Worm (Caenorhabditis elegans): ENCODE results near the gene F53E2.2.

F53E2.2 gene

ce11 chrV:1474486-1475125 is at the start of gene F53E2.2, which contains the start of gene unc-60:
TSS of gene F53E2.2 (plus strand) at chrV:1475086.
TSS of gene unc-60 (plus strand) at chrV:1475086.
- TF ChIP-seq W03F9.2 (tag; optimal IDR thresholded peaks at IDR 0.05) (no peak), dao-5 (tag; optimal IDR thresholded peaks at IDR 0.05) (peak; percentile 54), him-1 (tag; optimal IDR thresholded peaks at IDR 0.05) (peak; percentile 85)

DNA sequence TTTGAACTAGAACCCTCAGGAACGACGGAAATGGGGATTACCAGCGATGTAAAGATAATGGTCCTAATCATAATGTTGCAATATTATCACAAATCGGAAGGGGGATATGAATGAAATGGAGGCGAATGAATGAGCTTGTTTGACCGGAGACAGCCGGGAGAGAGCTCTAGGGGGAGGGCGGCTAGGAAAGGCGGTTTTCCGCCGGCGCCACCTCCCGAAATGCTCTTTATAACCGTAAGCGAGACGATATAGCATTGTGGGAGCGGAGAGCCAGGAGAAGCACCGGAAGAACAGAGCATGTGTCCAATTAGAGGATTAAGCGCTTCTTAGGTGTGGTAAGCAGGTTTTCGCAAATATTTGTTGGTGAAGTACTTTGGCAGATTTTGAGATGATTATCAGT is 49.3 kb upstream of the F53E2.2 start, which contains the start of gene R12A1.3:
R12A1.3 (minus strand) TSS at position 200 of the 400 bp plus-strand sequence.
- TF ChIP-seq W03F9.2 (tag; optimal IDR thresholded peaks at IDR 0.05) (no peak), dao-5 (tag; optimal IDR thresholded peaks at IDR 0.05) (no peak), him-1 (tag; optimal IDR thresholded peaks at IDR 0.05) (no peak)

- TF ChIP-seq W03F9.2 (tag; optimal IDR thresholded peaks at IDR 0.05) (no peak), him-1 (tag; optimal IDR thresholded peaks at IDR 0.05) (no peak), dao-5 (tag; optimal IDR thresholded peaks at IDR 0.05) (no peak)
These were observed 43.1 kb upstream of the F53E2.2 start, which contains the start of gene ges-1 for ce11 chrV:1431702-1432187. TSS of gene ges-1 (minus strand) at chrV:1432137.

- TF ChIP-seq dao-5 (tag; optimal IDR thresholded peaks at IDR 0.05) (no peak), him-1 (tag; optimal IDR thresholded peaks at IDR 0.05) (no peak), W03F9.2 (tag; optimal IDR thresholded peaks at IDR 0.05) (no peak)
These were observed 42.1 kb upstream of the F53E2.2 start for ce11 chrV:1432500-1433418.

ce11 chrV:1433419-1433765 is 41.5 kb upstream of the F53E2.2 start:
- no peak for TF ChIP-seq W03F9.2 (tag; optimal IDR thresholded peaks at IDR 0.05)
- no peak for TF ChIP-seq him-1 (tag; optimal IDR thresholded peaks at IDR 0.05)
- no peak for TF ChIP-seq dao-5 (tag; optimal IDR thresholded peaks at IDR 0.05)

ce11 chrV:1434398-1434797 is 40.5 kb upstream of the F53E2.2 start:
- TF ChIP-seq W03F9.2 (tag; optimal IDR thresholded peaks at IDR 0.05) (no peak), dao-5 (tag; optimal IDR thresholded peaks at IDR 0.05) (no peak)

- no peak for TF ChIP-seq W03F9.2 (tag; optimal IDR thresholded peaks at IDR 0.05)
- TF ChIP-seq dao-5 (tag; optimal IDR thresholded peaks at IDR 0.05): no peak
- no peak for TF ChIP-seq him-1 (tag; optimal IDR thresholded peaks at IDR 0.05)
These were observed 39.8 kb upstream of the F53E2.2 start for ce11 chrV:1435106-1435505.

DNA sequence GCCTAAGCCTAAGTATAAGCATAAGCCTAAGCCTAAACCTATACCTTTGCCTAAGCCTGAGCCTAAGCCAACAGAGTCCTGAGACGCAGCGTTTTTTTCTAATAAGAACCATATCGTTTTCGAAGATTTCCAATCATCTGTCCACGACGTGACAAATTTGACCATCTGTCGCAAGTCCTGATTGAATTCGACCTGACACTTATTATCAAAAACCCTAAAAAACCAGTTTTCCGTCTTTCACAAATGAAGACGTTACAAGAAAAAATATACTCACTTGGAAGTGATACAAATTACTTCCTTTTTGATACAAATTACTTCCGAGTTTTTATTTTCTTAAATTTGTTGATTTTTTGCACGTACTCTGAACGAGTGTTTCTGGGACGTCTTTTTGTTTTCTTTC is 36.7 kb upstream of the F53E2.2 start:
- TF ChIP-seq dao-5 (tag; optimal IDR thresholded peaks at IDR 0.05) (no peak), him-1 (tag; optimal IDR thresholded peaks at IDR 0.05) (no peak), W03F9.2 (tag; optimal IDR thresholded peaks at IDR 0.05) (no peak)

DNA sequence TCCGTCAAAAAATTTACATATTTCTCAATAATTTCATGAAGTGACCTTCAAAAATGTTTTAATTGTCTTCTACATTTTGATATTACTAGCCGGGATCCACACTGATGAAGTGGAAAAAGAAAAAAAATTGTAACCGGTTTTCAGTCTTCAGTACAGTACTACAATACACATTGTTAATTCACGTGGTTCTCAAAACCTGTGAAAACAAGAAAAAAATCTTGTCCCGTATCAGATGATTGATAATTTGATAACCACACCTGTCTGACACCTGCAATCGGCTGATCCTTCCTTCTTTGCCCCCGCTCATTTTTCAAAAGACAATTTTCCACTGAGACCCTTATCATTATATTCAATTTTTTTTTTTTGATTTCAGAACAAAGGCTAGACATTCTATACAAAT is 36.1 kb upstream of the F53E2.2 start, which contains the start of gene R09B5.11:
R09B5.11 (plus strand) TSS at position 374 of the 400 bp plus-strand sequence.
- TF ChIP-seq W03F9.2 (tag; optimal IDR thresholded peaks at IDR 0.05) (no peak), him-1 (tag; optimal IDR thresholded peaks at IDR 0.05) (no peak), dao-5 (tag; optimal IDR thresholded peaks at IDR 0.05) (no peak)

ce11 chrV:1442042-1442441 is 32.8 kb upstream of the F53E2.2 start, which contains the start of gene cnc-11:
TSS of gene cnc-11 (plus strand) at chrV:1442342.
- no peak for TF ChIP-seq dao-5 (tag; optimal IDR thresholded peaks at IDR 0.05)
- no peak for TF ChIP-seq him-1 (tag; optimal IDR thresholded peaks at IDR 0.05)
- TF ChIP-seq W03F9.2 (tag; optimal IDR thresholded peaks at IDR 0.05): no peak

ce11 chrV:1444180-1444579 is 30.7 kb upstream of the F53E2.2 start, which contains the start of gene cnc-1:
TSS of gene cnc-1 (minus strand) at chrV:1444280.
- no peak for TF ChIP-seq him-1 (tag; optimal IDR thresholded peaks at IDR 0.05)
- no peak for TF ChIP-seq W03F9.2 (tag; optimal IDR thresholded peaks at IDR 0.05)
- no peak for TF ChIP-seq dao-5 (tag; optimal IDR thresholded peaks at IDR 0.05)

ce11 chrV:1445081-1445480 is 29.8 kb upstream of the F53E2.2 start, which contains the start of gene cnc-5:
TSS of gene cnc-5 (plus strand) at chrV:1445381.
- TF ChIP-seq him-1 (tag; optimal IDR thresholded peaks at IDR 0.05) (no peak), W03F9.2 (tag; optimal IDR thresholded peaks at IDR 0.05) (no peak), dao-5 (tag; optimal IDR thresholded peaks at IDR 0.05) (no peak)

DNA sequence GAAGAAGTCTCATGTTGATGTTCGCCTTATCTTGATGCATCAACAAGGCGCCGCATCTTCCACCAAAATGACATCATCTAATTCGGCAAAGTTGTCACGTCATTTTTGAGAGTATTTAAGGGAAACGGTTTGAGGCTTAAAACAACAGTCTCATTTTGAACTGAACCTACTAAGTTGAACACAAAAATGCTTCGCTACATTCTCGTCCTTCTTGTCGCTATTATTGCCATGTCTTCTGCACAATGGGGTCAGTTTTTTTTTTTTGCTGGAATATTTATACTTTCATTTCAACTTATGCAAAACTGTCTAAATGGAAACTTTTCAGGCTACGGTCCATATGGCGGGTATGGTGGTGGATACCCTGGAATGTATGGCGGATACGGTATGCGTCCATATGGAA is 27.8 kb upstream of the F53E2.2 start, which contains the start of gene cnc-4:
cnc-4 (plus strand) TSS at position 117 of the 400 bp plus-strand sequence.
- no peak for TF ChIP-seq dao-5 (tag; optimal IDR thresholded peaks at IDR 0.05)
- no peak for TF ChIP-seq him-1 (tag; optimal IDR thresholded peaks at IDR 0.05)
- no peak for TF ChIP-seq W03F9.2 (tag; optimal IDR thresholded peaks at IDR 0.05)

DNA sequence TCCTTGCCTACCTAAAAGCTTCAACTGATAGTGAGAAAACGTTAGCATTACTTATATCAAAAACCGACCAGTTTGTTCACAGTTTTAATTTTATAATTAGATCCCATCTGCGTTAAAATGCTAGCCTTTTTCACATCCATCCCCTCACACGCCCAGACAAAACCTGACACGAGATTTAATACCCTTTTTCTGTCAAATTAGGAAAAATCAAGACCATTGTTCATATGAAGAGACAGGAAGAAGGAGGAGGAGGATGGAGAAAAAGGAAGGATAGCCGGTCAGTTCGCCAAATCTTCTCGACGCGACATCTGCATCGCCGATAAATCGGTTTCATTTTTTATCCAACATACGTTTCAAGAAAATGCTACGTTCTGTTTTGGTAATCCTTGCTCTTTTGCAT is 27.2 kb upstream of the F53E2.2 start, which contains the start of gene cnc-3:
cnc-3 (plus strand) TSS at position 281 of the 400 bp plus-strand sequence.
- TF ChIP-seq W03F9.2 (tag; optimal IDR thresholded peaks at IDR 0.05) (no peak), him-1 (tag; optimal IDR thresholded peaks at IDR 0.05) (no peak), dao-5 (tag; optimal IDR thresholded peaks at IDR 0.05) (no peak)
